Fruit fly (Drosophila melanogaster): ENCODE data around the gene Adgf-A.

Gene Adgf-A

dm6 chr3L:17763987-17764386, at the start of gene Adgf-A, which contains the start of gene Adgf-A2:
Adgf-A (minus strand) TSS chr3L:17764158.
Adgf-A2 (minus strand) TSS chr3L:17764158.
- TF ChIP-seq Sin3A (optimal IDR thresholded peaks at IDR 0.05) = no peak
- no peak for TF ChIP-seq insv (optimal IDR thresholded peaks at IDR 0.05)
- TF ChIP-seq psq (optimal IDR thresholded peaks at IDR 0.05) = no peak
- no peak for TF ChIP-seq Myc (optimal IDR thresholded peaks at IDR 0.05)
- no peak for TF ChIP-seq h (optimal IDR thresholded peaks at IDR 0.05)
- no peak for TF ChIP-seq ttk (optimal IDR thresholded peaks at IDR 0.05)

dm6 chr3L:17808597-17809213, 44.7 kb upstream of the Adgf-A start, which contains the start of gene CG32191:
CG32191 (minus strand) TSS chr3L:17809146.
- TF ChIP-seq ttk (optimal IDR thresholded peaks at IDR 0.05) = no peak
- no peak for TF ChIP-seq Myc (optimal IDR thresholded peaks at IDR 0.05)
- no peak for TF ChIP-seq insv (optimal IDR thresholded peaks at IDR 0.05)
- TF ChIP-seq h (optimal IDR thresholded peaks at IDR 0.05) = no peak
- TF ChIP-seq psq (optimal IDR thresholded peaks at IDR 0.05) = no peak
- TF ChIP-seq Sin3A (optimal IDR thresholded peaks at IDR 0.05) = no peak

DNA sequence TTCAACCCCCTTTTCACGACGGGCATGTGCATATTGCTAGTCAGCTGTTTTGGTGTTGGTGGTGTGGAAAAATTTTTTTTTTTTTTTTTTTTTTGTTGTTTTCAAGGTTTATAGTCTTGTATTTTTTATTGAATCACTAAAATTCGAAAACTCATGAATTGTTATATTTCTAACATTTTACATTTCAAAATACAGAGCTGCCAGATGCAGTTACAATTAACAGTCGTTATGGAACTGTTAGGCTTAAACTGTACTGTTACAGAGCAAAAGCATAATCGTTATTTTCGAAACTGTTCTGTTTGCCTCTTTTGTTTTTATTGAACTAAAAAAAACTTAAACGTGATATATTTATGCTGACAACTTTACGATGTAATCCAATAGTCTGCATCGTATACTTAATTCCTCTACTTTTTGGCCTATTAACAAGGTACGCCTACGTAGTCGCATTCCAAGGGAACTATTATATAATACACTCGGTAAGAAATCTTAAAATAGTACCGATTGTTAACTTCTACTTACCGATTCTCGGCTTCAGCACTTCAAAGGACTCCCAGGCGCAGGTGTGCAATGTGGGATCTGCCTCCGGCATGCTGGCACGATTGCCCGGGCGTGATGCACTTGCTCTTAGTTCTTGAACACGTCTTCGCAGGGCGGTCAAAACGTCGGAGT, 42.5 kb upstream of the Adgf-A start, which contains the start of gene CG32187:
Gene CG32187 (minus strand): TSS at position 9 of the 669 bp plus-strand sequence.
- TF ChIP-seq insv (optimal IDR thresholded peaks at IDR 0.05) (no peak), ttk (optimal IDR thresholded peaks at IDR 0.05) (no peak)

- TF ChIP-seq psq (optimal IDR thresholded peaks at IDR 0.05) (no peak), insv (optimal IDR thresholded peaks at IDR 0.05) (no peak), h (optimal IDR thresholded peaks at IDR 0.05) (no peak), ttk (optimal IDR thresholded peaks at IDR 0.05) (no peak), Sin3A (optimal IDR thresholded peaks at IDR 0.05) (no peak), Myc (optimal IDR thresholded peaks at IDR 0.05) (no peak)
Observed at dm6 chr3L:17804511-17804910, 40.6 kb upstream of the Adgf-A start, which contains the start of gene ais. ais (minus strand) TSS chr3L:17804715.

DNA sequence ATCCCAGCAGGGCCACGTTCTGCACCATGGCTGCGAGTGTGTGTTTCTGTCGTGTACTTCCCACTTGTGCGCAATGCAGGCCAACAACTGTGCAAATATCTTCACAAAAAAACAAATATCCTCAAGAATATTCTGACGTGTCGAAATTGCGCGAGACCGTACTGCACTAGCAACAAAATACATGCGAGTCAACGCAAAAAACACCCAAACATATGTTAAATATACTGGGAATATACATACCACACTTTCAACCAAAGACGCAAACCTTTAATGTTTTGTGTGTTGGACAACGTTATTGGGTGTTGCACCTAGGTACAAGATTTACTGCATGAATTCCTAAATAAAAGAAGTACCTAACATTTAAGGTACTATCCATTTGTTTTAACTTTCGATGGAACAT, 38.1 kb upstream of the Adgf-A start, which contains the start of gene NUCB1:
Gene NUCB1 (minus strand): TSS at position 173 of the 400 bp plus-strand sequence.
- TF ChIP-seq ttk (optimal IDR thresholded peaks at IDR 0.05) = no peak

- TF ChIP-seq insv (optimal IDR thresholded peaks at IDR 0.05) (no peak), Myc (optimal IDR thresholded peaks at IDR 0.05) (no peak), h (optimal IDR thresholded peaks at IDR 0.05) (no peak), Sin3A (optimal IDR thresholded peaks at IDR 0.05) (no peak), psq (optimal IDR thresholded peaks at IDR 0.05) (no peak), ttk (optimal IDR thresholded peaks at IDR 0.05) (no peak)
Observed at dm6 chr3L:17797494-17797893, 33.5 kb upstream of the Adgf-A start, which contains the start of gene CG42816. CG42816 (minus strand) TSS chr3L:17797594.

dm6 chr3L:17791495-17791894, 27.5 kb upstream of the Adgf-A start:
- no peak for TF ChIP-seq psq (optimal IDR thresholded peaks at IDR 0.05)

DNA sequence AAGACGTTTGTCGTGTGGAACGTTAAGA, 27.3 kb upstream of the Adgf-A start, which contains the start of gene CG42815:
Gene CG42815 (minus strand): TSS at position 20 of the 28 bp plus-strand sequence.
- no peak for TF ChIP-seq psq (optimal IDR thresholded peaks at IDR 0.05)
- TF ChIP-seq Myc (optimal IDR thresholded peaks at IDR 0.05) = no peak
- no peak for TF ChIP-seq insv (optimal IDR thresholded peaks at IDR 0.05)
- no peak for TF ChIP-seq Sin3A (optimal IDR thresholded peaks at IDR 0.05)
- TF ChIP-seq h (optimal IDR thresholded peaks at IDR 0.05) = no peak
- TF ChIP-seq ttk (optimal IDR thresholded peaks at IDR 0.05) = no peak

dm6 chr3L:17791067-17791466, 27.1 kb upstream of the Adgf-A start:
- TF ChIP-seq psq (optimal IDR thresholded peaks at IDR 0.05) (no peak), ttk (optimal IDR thresholded peaks at IDR 0.05) (no peak), Sin3A (optimal IDR thresholded peaks at IDR 0.05) (no peak), insv (optimal IDR thresholded peaks at IDR 0.05) (no peak), h (optimal IDR thresholded peaks at IDR 0.05) (no peak), Myc (optimal IDR thresholded peaks at IDR 0.05) (no peak)

DNA sequence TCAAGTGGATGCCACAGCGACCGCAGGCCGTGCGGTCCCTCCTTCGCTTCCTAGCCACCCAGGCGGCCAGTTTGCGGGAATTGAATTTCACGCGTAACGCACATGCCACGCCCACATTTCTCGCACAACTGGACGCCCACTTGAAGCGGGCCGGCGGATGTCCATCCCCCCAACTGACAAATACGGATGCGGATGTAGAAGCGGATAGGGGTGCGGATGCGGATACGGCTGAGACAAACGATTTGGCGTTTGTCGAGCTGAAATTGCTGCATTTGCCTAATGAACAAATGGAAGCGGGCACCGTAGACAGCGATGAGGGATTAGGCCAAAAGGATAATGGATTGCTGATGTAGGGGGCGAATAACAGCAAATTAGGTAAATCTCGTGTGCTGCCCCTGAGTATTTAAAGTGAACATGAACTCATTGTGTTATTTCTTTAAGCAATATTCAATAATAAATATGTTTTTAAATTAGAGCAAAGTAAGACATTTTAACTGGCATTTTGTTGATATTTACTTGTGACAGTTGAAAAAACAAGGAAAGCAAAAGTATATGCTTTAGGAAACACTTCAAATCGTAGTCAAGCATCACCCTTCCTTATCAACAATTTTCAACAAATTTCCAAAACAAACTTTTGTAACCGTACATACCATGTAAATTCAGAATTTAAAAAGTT, 4.7 kb downstream of the Adgf-A start, which contains the start of gene CG32181:
Gene CG32181 (plus strand): TSS at position 626 of the 676 bp plus-strand sequence.
- no peak for TF ChIP-seq Myc (optimal IDR thresholded peaks at IDR 0.05)
- TF ChIP-seq h (optimal IDR thresholded peaks at IDR 0.05) = no peak
- TF ChIP-seq Sin3A (optimal IDR thresholded peaks at IDR 0.05) = no peak
- no peak for TF ChIP-seq psq (optimal IDR thresholded peaks at IDR 0.05)
- TF ChIP-seq insv (optimal IDR thresholded peaks at IDR 0.05) = no peak
- TF ChIP-seq ttk (optimal IDR thresholded peaks at IDR 0.05) = no peak

- no peak for TF ChIP-seq insv (optimal IDR thresholded peaks at IDR 0.05)
- no peak for TF ChIP-seq Myc (optimal IDR thresholded peaks at IDR 0.05)
- no peak for TF ChIP-seq h (optimal IDR thresholded peaks at IDR 0.05)
- no peak for TF ChIP-seq ttk (optimal IDR thresholded peaks at IDR 0.05)
- no peak for TF ChIP-seq psq (optimal IDR thresholded peaks at IDR 0.05)
- no peak for TF ChIP-seq Sin3A (optimal IDR thresholded peaks at IDR 0.05)
Observed at dm6 chr3L:17758084-17758211, 6.0 kb downstream of the Adgf-A start, which contains the start of gene CG32182. CG32182 (plus strand) TSS chr3L:17758112.

dm6 chr3L:17757156-17758083, 6.5 kb downstream of the Adgf-A start:
- TF ChIP-seq psq (optimal IDR thresholded peaks at IDR 0.05) (no peak), h (optimal IDR thresholded peaks at IDR 0.05) (no peak)

All from Kc167 (cell line).